Fruit fly (Drosophila melanogaster): ENCODE measurements around the gene Clic.

Gene Clic

DNA sequence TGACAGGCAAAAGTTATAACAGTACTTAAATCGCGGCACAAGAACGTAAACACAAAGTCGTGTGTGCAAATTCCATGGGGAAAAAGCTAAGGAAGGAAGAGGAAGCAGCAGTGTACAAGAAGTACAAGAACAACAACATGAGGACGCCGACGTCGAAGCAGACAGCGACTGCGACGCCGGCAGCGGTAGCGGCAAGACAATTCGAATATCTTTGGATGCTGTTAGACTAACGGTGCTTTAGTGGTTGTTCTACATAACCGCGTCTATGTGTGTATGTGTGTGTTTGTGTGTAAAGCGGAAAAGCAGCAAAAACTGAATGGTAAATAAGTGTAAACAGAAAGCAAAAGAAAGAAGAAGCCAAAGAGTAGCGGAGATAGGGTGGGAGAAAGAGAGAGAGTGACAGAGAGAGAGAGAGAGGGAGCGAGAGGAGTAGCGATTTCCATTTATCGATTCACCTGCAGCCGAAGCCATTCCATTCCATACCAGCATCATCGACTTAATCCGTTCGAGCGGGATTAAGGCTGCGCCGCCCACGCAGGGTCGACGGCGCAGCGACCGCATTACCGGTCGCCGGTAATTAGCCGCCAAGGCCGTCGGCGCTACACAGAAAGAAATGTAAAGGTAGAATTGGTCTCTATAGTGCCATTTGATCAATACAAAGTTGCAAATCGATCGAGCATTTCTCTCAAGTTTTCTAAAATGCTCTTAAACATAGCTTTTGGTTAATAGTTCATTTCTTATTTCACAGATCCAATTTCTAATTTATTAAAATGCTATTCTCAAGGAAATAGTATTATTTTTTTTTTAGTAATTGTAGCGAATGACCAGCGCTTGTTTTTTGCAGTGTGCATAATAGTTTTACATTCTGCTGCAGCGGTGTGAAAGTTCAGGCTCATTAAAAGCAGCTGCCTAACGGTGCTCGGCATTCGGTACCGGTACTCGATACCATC is 37.9 kb downstream of the Clic start (continued):
- TF ChIP-seq CG33557 (GFP tag; optimal IDR thresholded peaks at IDR 0.05), result no peak
- TF ChIP-seq dan (GFP tag; IDR thresholded peaks at IDR 0.05), result no peak
- peak; percentile 76 for TF ChIP-seq phol (tag; optimal IDR thresholded peaks at IDR 0.05)
- no peak for TF ChIP-seq sr (GFP tag; IDR thresholded peaks at IDR 0.05)
- no peak for TF ChIP-seq CG12236 (GFP tag; optimal IDR thresholded peaks at IDR 0.05)
- TF ChIP-seq Hmr (GFP tag; optimal IDR thresholded peaks at IDR 0.05), result peak; percentile 17
- TF ChIP-seq abd-A (tag; optimal IDR thresholded peaks at IDR 0.05), result peak; percentile 50
- no peak for TF ChIP-seq CG11398 (GFP tag; optimal IDR thresholded peaks at IDR 0.05)
- TF ChIP-seq ato (GFP tag; IDR thresholded peaks at IDR 0.05; ENCODE audit: partially characterized antibody), result no peak
- no peak for TF ChIP-seq Spps (tag; optimal IDR thresholded peaks at IDR 0.05)
- TF ChIP-seq CG4854 (GFP tag; optimal IDR thresholded peaks at IDR 0.05), result no peak
- no peak for TF ChIP-seq CG14014 (GFP tag; IDR thresholded peaks at IDR 0.05)
- no peak for TF ChIP-seq NK7.1 (GFP tag; optimal IDR thresholded peaks at IDR 0.05)
- no peak for TF ChIP-seq jing (GFP tag; optimal IDR thresholded peaks at IDR 0.05)
- no peak for TF ChIP-seq CG10565 (GFP tag; optimal IDR thresholded peaks at IDR 0.05)
- TF ChIP-seq CG17385 (GFP tag; optimal IDR thresholded peaks at IDR 0.05), result peak; percentile 75
- peak; percentile 14; the same call in 1 of the 2 replicates for TF ChIP-seq ara (GFP tag; IDR thresholded peaks at IDR 0.05)
- peak; percentile 4 for TF ChIP-seq Dip3 (GFP tag; optimal IDR thresholded peaks at IDR 0.05)
- no peak for TF ChIP-seq YL-1 (GFP tag; optimal IDR thresholded peaks at IDR 0.05)
- TF ChIP-seq gt (GFP tag; IDR thresholded peaks at IDR 0.05), result no peak
- no peak for TF ChIP-seq bbx (GFP tag; IDR thresholded peaks at IDR 0.05; ENCODE audit: partially characterized antibody)
- no peak for TF ChIP-seq peb (GFP tag; IDR thresholded peaks at IDR 0.05)
- TF ChIP-seq CG10431 (GFP tag; optimal IDR thresholded peaks at IDR 0.05), result peak; percentile 27
- no peak for TF ChIP-seq CG2889 (GFP tag; IDR thresholded peaks at IDR 0.05)
- TF ChIP-seq Fer1 (GFP tag; optimal IDR thresholded peaks at IDR 0.05), result peak; percentile 18
- no peak for TF ChIP-seq Tbp (GFP tag; optimal IDR thresholded peaks at IDR 0.05)
- TF ChIP-seq Dfd (GFP tag; optimal IDR thresholded peaks at IDR 0.05), result no peak
- TF ChIP-seq exex (tag; optimal IDR thresholded peaks at IDR 0.05), result no peak
- no peak for TF ChIP-seq CG3838 (GFP tag; optimal IDR thresholded peaks at IDR 0.05)
- TF ChIP-seq GATAe (GFP tag; conservative IDR thresholded peaks at IDR 0.05), result no peak
- peak; percentile 69 for TF ChIP-seq zen (tag; optimal IDR thresholded peaks at IDR 0.05)
- TF ChIP-seq E2f2 (GFP tag; IDR thresholded peaks at IDR 0.05), result no peak
- no peak for TF ChIP-seq C15 (GFP tag; IDR thresholded peaks at IDR 0.05)
- TF ChIP-seq CG15269 (tag; optimal IDR thresholded peaks at IDR 0.05), result peak; percentile 61
- no peak for TF ChIP-seq Dp (GFP tag; optimal IDR thresholded peaks at IDR 0.05)
- no peak for TF ChIP-seq CG6791 (GFP tag; IDR thresholded peaks at IDR 0.05; ENCODE audit: partially characterized antibody)
- TF ChIP-seq MESR4 (GFP tag; optimal IDR thresholded peaks at IDR 0.05), result no peak
- no peak for TF ChIP-seq unc-4 (GFP tag; IDR thresholded peaks at IDR 0.05; ENCODE audit: partially characterized antibody)
- TF ChIP-seq Mad (GFP tag; optimal IDR thresholded peaks at IDR 0.05), result no peak
- no peak for TF ChIP-seq B-H2 (GFP tag; optimal IDR thresholded peaks at IDR 0.05)
- TF ChIP-seq CG14860 (GFP tag; IDR thresholded peaks at IDR 0.05; ENCODE audit: partially characterized antibody), result no peak
- peak; percentile 43 for TF ChIP-seq stc (GFP tag; IDR thresholded peaks at IDR 0.05)
- peak; percentile 23 for TF ChIP-seq mam (GFP tag; optimal IDR thresholded peaks at IDR 0.05)
- no peak for TF ChIP-seq Mes4 (GFP tag; optimal IDR thresholded peaks at IDR 0.05)
- TF ChIP-seq corto (GFP tag; optimal IDR thresholded peaks at IDR 0.05), result no peak
- no peak for TF ChIP-seq disco-r (GFP tag; optimal IDR thresholded peaks at IDR 0.05)
- peak; percentile 32 for TF ChIP-seq Chrac-16 (GFP tag; optimal IDR thresholded peaks at IDR 0.05)
- TF ChIP-seq Xrp1 (GFP tag; IDR thresholded peaks at IDR 0.05), result peak; percentile 56
- no peak for TF ChIP-seq wdn (GFP tag; IDR thresholded peaks at IDR 0.05)
